Worm (Caenorhabditis elegans) whole organism, mixed stage, embryonic: ENCODE measurements around the gene sor-3.

Source experiments
- bed-3 ChIP-seq: fragments of 200-800 bp; sonication (Bioruptor generic); optimal IDR thresholded peaks from 3 replicates; lab custom pipeline; 2018; ENCODE audit warnings: mild to moderate bottlenecking, missing genetic modification characterization, moderate library complexity, missing compliant biosample characterization
- ceh-83 ChIP-seq: fragments of 200-800 bp; sonication (Bioruptor generic); optimal IDR thresholded peaks from 2 replicates; lab custom pipeline; 2018; ENCODE audit warnings: mild to moderate bottlenecking, missing genetic modification characterization, missing compliant biosample characterization
- elt-1 ChIP-seq: sonication (generic microtip); optimal IDR thresholded peaks from 2 replicates; lab custom pipeline; 2017; ENCODE audit warnings: missing genetic modification characterization, mild to moderate bottlenecking, missing compliant biosample characterization, antibody characterized with exemption, moderate library complexity, borderline replicate concordance; ENCODE audit not compliant: insufficient read depth
- ham-2 ChIP-seq: fragments of 200-800 bp; sonication (Bioruptor generic); optimal IDR thresholded peaks from 2 replicates; lab custom pipeline; 2018; ENCODE audit warnings: mild to moderate bottlenecking, missing genetic modification characterization, missing compliant biosample characterization
- hlh-1 ChIP-seq: fragments of 150-350 bp; optimal IDR thresholded peaks from 2 replicates; lab custom pipeline; 2014; ENCODE audit warnings: missing biosample characterization, missing genetic modification reagents, missing genetic modification characterization
- lin-32 ChIP-seq: fragments of 200-800 bp; sonication (Bioruptor generic); optimal IDR thresholded peaks from 2 replicates; lab custom pipeline; 2018; ENCODE audit warnings: mild to moderate bottlenecking, missing genetic modification characterization, missing compliant biosample characterization
- mab-5 ChIP-seq: fragments of 150-350 bp; optimal IDR thresholded peaks from 2 replicates; lab custom pipeline; 2014; ENCODE audit warnings: missing biosample characterization, missing genetic modification characterization
- nhr-12 ChIP-seq: fragments of 150-350 bp; optimal IDR thresholded peaks from 2 replicates; lab custom pipeline; 2014; ENCODE audit warnings: missing biosample characterization, missing genetic modification characterization
- nhr-237 ChIP-seq: fragments of 150-350 bp; optimal IDR thresholded peaks from 2 replicates; lab custom pipeline; 2014; ENCODE audit warnings: missing biosample characterization, missing genetic modification characterization
- nhr-28 ChIP-seq: fragments of 150-350 bp; optimal IDR thresholded peaks from 2 replicates; lab custom pipeline; 2014; ENCODE audit warnings: missing biosample characterization, missing genetic modification characterization
- pha-4 ChIP-seq: fragments of 150-350 bp; optimal IDR thresholded peaks from 2 replicates; lab custom pipeline; 2018; ENCODE audit warnings: missing biosample characterization, missing genetic modification reagents, missing genetic modification characterization
- ztf-11 ChIP-seq: fragments of 150-350 bp; optimal IDR thresholded peaks from 2 replicates; lab custom pipeline; 2014; ENCODE audit warnings: missing biosample characterization, missing genetic modification characterization

The sor-3 gene

ce11 chrX:399535-399934 is 46.1 kb downstream of the sor-3 start:
- TF ChIP-seq bed-3 (GFP tag; lab: Kevin White, UChicago) (no peak), lin-32 (no peak), nhr-28 (tag; lab: Kevin White, UChicago) (no peak), nhr-237 (tag; lab: Kevin White, UChicago) (no peak)

DNA sequence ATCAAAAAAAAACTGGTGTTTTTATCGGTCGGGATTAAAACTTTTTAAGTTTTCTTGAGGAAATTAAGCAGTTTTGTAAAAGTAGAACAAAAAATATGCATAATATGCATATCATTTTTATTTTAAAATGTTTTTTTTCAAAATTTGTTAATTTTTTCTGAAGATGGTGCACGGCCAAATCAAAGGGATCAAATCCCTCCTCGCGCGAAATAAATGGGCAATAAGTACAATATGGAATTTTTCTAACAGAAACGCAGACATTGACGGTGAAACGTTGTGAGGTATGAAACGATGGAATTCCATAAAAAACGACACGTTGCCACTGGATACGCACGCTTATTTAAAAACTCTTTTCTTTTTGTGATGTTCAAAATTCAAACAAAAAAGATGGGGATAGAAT is 49.5 kb downstream of the sor-3 start:
- TF ChIP-seq ztf-11, result no peak
- no peak for TF ChIP-seq pha-4
- no peak for TF ChIP-seq hlh-1 (tag; lab: Kevin White, UChicago)
- no peak for TF ChIP-seq nhr-12 (tag; lab: Kevin White, UChicago)
- TF ChIP-seq elt-1 (tag; lab: Kevin White, UChicago), result no peak

ce11 chrX:404597-404996 is 51.2 kb downstream of the sor-3 start, which contains the start of gene R04A9.1:
R04A9.1 (plus strand) TSS chrX:404897.
- TF ChIP-seq ham-2 (GFP tag; lab: Kevin White, UChicago) (no peak), mab-5 (tag; lab: Kevin White, UChicago) (no peak), elt-1 (tag; lab: Kevin White, UChicago) (no peak), ceh-83 (GFP tag; lab: Kevin White, UChicago) (no peak)
